Fruit fly (Drosophila melanogaster): ENCODE results near the gene ppan.
A peak's percentile ranks its signal among the peaks of the same experiment; 100 is the strongest.

ppan gene

DNA sequence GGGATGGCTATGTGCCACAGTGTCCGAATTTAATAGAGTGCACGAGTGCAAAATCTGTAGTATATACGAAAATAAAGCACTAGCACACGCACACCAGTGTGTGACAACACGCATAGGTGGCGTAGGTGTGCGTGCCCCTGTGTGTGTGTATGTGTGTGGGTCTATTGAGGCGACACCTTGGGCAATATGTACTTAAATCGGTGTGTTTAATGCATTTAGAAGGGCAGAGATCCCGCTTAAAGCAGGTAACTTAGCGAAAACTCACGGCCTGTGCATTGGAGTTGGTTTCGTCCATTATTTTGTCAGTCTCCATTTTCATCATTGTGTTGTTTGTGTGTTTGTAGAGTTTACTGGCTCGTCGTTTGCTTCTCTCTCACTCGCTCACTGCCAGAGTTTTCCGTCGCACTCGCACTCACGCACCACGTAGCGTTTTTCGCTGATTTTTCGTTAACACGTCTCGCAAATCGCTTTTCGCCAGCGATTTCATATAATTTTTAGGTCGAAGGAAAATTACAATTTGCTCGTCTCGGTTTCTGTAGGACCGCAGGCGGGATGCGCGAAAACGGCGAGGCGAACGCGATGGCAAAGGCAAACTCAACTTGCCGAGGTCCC is 10.7 kb downstream of the ppan start:
- TF ChIP-seq CG1620 (GFP tag; optimal IDR thresholded peaks at IDR 0.05) (no peak), bab1 (GFP tag; optimal IDR thresholded peaks at IDR 0.05) (peak; percentile 7), tj (GFP tag; optimal IDR thresholded peaks at IDR 0.05) (peak; percentile 27)

DNA sequence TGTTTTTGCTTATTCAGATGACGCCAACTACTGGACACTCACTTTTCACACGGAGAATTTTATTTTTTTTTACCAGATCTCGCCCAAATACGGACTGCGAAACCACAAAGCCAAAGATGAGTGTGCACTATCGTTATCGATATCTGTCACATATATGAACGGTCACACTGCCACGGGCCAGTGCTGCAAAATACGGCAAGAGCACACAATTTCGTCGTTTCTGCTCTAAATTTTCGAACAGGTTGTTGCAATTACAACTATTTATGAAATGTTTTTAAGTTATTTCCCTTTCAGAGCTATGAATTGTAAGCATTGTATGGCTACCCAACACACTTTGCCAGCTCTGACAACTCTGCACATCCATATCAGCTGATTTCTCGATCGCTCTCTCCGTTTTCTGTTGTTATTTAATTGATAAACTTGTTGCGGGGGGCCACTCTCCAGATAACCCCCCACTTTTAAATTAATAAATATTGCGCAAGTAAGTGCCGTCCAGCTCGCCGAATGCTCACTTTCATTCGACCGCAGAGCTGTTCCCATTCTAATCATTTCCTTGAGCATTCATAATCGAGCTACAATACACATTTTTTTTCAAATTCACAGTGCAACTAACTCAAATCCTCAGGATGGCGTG is 11.4 kb downstream of the ppan start, which contains the start of the genes slmb and CG5793:
TSS of gene slmb (minus strand) at position 134 of the 634 bp plus-strand sequence.
TSS of gene CG5793 (plus strand) at position 222 of the 634 bp plus-strand sequence.
- TF ChIP-seq CG1620 (GFP tag; optimal IDR thresholded peaks at IDR 0.05) = peak; percentile 71
- peak; percentile 74 for TF ChIP-seq pad (GFP tag; optimal IDR thresholded peaks at IDR 0.05)
- TF ChIP-seq CG12768 (GFP tag; optimal IDR thresholded peaks at IDR 0.05) = peak; percentile 20
- TF ChIP-seq Hr96 (GFP tag; optimal IDR thresholded peaks at IDR 0.05) = no peak
- TF ChIP-seq cic (GFP tag; optimal IDR thresholded peaks at IDR 0.05) = peak; percentile 64
- TF ChIP-seq CG5204 (GFP tag; optimal IDR thresholded peaks at IDR 0.05) = no peak
- TF ChIP-seq CG7045 (GFP tag; optimal IDR thresholded peaks at IDR 0.05) = peak; percentile 24
- TF ChIP-seq Mnt (GFP tag; optimal IDR thresholded peaks at IDR 0.05) = peak; percentile 70
- no peak for TF ChIP-seq toe (GFP tag; optimal IDR thresholded peaks at IDR 0.05)
- TF ChIP-seq CG33017 (tag; optimal IDR thresholded peaks at IDR 0.05) = peak; percentile 45
- TF ChIP-seq bab1 (GFP tag; optimal IDR thresholded peaks at IDR 0.05) = peak; percentile 62
- TF ChIP-seq Crg-1 (GFP tag; optimal IDR thresholded peaks at IDR 0.05) = peak; percentile 86
- peak; percentile 78 for TF ChIP-seq CG7101 (tag; optimal IDR thresholded peaks at IDR 0.05)
- peak; percentile 27 for TF ChIP-seq Clk (GFP tag; optimal IDR thresholded peaks at IDR 0.05)
- TF ChIP-seq cnc (optimal IDR thresholded peaks at IDR 0.05) = peak in 1 of 2 experiments; percentile 87
- no peak for TF ChIP-seq kay (GFP tag; ENCODE audit: borderline replicate concordance)
- peak; percentile 71 for TF ChIP-seq CG11617 (GFP tag; optimal IDR thresholded peaks at IDR 0.05)
- peak; percentile 67 for TF ChIP-seq ovo (GFP tag; optimal IDR thresholded peaks at IDR 0.05)
- peak; percentile 98 for TF ChIP-seq CG14711 (tag; optimal IDR thresholded peaks at IDR 0.05)
- TF ChIP-seq tj (GFP tag; optimal IDR thresholded peaks at IDR 0.05) = peak; percentile 29

DNA sequence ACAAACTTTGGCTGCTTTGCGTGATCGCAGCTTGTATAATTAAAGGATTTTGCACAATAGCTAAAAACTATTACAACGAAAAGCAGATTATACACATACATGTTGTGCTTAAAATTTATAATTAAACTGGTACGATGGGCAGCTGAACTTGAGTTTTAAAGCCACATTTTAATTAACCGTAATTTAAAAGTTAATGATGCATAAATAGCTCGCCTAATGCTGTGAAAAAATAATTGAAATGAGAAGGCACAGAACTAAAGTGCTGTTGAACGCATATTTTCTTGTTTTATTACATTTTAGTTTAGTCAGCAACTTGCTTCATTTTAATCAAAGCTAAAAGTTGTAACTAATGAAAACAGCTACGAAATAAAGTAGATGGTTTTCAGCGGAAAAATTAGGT is 13.6 kb downstream of the ppan start, which contains the start of gene Obp93a:
TSS of gene Obp93a (minus strand) at position 101 of the 400 bp plus-strand sequence.
- TF ChIP-seq Mnt (GFP tag; optimal IDR thresholded peaks at IDR 0.05) = no peak
- TF ChIP-seq tj (GFP tag; optimal IDR thresholded peaks at IDR 0.05) = no peak
- no peak for TF ChIP-seq Hr96 (GFP tag; optimal IDR thresholded peaks at IDR 0.05)
- no peak for TF ChIP-seq CG12768 (GFP tag; optimal IDR thresholded peaks at IDR 0.05)
- TF ChIP-seq cnc (optimal IDR thresholded peaks at IDR 0.05) = no peak
- no peak for TF ChIP-seq CG33017 (tag; optimal IDR thresholded peaks at IDR 0.05)
- no peak for TF ChIP-seq kay (GFP tag; ENCODE audit: borderline replicate concordance)

DNA sequence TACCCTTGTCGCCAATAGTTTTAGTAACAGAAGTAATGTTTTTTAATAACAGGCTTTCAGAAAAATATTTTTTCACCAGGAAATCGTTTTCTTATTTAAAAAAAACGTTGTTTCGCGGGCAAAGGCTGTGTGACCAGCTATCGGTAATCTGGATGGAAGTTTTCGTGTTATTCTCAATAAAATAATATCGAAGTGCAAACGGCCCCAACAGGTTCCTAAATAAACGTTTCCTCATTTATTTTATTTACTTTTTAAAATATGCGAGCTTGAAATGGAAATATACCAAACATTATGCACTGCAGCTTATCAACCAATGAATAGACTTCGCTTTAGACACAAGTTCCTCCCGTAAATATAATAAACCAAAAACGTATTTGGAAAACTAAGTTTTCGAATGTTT is 14.0 kb downstream of the ppan start, which contains the start of gene Ice2:
TSS of gene Ice2 (plus strand) at position 167 of the 400 bp plus-strand sequence.
- TF ChIP-seq CG11617 (GFP tag; optimal IDR thresholded peaks at IDR 0.05) (no peak), bab1 (GFP tag; optimal IDR thresholded peaks at IDR 0.05) (peak; percentile 76)

- no peak for TF ChIP-seq CG1620 (GFP tag; optimal IDR thresholded peaks at IDR 0.05)
- TF ChIP-seq pad (GFP tag; optimal IDR thresholded peaks at IDR 0.05) = no peak
- no peak for TF ChIP-seq Crg-1 (GFP tag; optimal IDR thresholded peaks at IDR 0.05)
- no peak for TF ChIP-seq CG7101 (tag; optimal IDR thresholded peaks at IDR 0.05)
- TF ChIP-seq toe (GFP tag; optimal IDR thresholded peaks at IDR 0.05) = no peak
- TF ChIP-seq CG33017 (tag; optimal IDR thresholded peaks at IDR 0.05) = no peak
- no peak for TF ChIP-seq CG12768 (GFP tag; optimal IDR thresholded peaks at IDR 0.05)
- TF ChIP-seq CG5204 (GFP tag; optimal IDR thresholded peaks at IDR 0.05) = no peak
- TF ChIP-seq Mnt (GFP tag; optimal IDR thresholded peaks at IDR 0.05) = no peak
- no peak for TF ChIP-seq CG11617 (GFP tag; optimal IDR thresholded peaks at IDR 0.05)
- TF ChIP-seq Hr96 (GFP tag; optimal IDR thresholded peaks at IDR 0.05) = no peak
- TF ChIP-seq cnc (optimal IDR thresholded peaks at IDR 0.05) = no peak
- TF ChIP-seq cic (GFP tag; optimal IDR thresholded peaks at IDR 0.05) = no peak
- TF ChIP-seq ovo (GFP tag; optimal IDR thresholded peaks at IDR 0.05) = no peak
- TF ChIP-seq tj (GFP tag; optimal IDR thresholded peaks at IDR 0.05) = no peak
- no peak for TF ChIP-seq bab1 (GFP tag; optimal IDR thresholded peaks at IDR 0.05)
- no peak for TF ChIP-seq CG7045 (GFP tag; optimal IDR thresholded peaks at IDR 0.05)
- TF ChIP-seq CG14711 (tag; optimal IDR thresholded peaks at IDR 0.05) = no peak
- TF ChIP-seq Clk (GFP tag; optimal IDR thresholded peaks at IDR 0.05) = no peak
Observed at dm6 chr3R:21133517-21133916, 17.5 kb downstream of the ppan start, which contains the start of gene Trm7-34. Gene Trm7-34 (minus strand): TSS chr3R:21133881.

- no peak for TF ChIP-seq Mnt (GFP tag; optimal IDR thresholded peaks at IDR 0.05)
- TF ChIP-seq CG7101 (tag; optimal IDR thresholded peaks at IDR 0.05) = peak; percentile 22
- peak; percentile 13 for TF ChIP-seq CG7045 (GFP tag; optimal IDR thresholded peaks at IDR 0.05)
- peak; percentile 26 for TF ChIP-seq pad (GFP tag; optimal IDR thresholded peaks at IDR 0.05)
- no peak for TF ChIP-seq Clk (GFP tag; optimal IDR thresholded peaks at IDR 0.05)
- TF ChIP-seq bab1 (GFP tag; optimal IDR thresholded peaks at IDR 0.05) = peak; percentile 55
- TF ChIP-seq CG5204 (GFP tag; optimal IDR thresholded peaks at IDR 0.05) = no peak
- TF ChIP-seq CG11617 (GFP tag; optimal IDR thresholded peaks at IDR 0.05) = peak; percentile 66
- TF ChIP-seq CG14711 (tag; optimal IDR thresholded peaks at IDR 0.05) = peak; percentile 31
- no peak for TF ChIP-seq CG33017 (tag; optimal IDR thresholded peaks at IDR 0.05)
- TF ChIP-seq tj (GFP tag; optimal IDR thresholded peaks at IDR 0.05) = no peak
- no peak for TF ChIP-seq ovo (GFP tag; optimal IDR thresholded peaks at IDR 0.05)
- no peak for TF ChIP-seq CG12768 (GFP tag; optimal IDR thresholded peaks at IDR 0.05)
- TF ChIP-seq Hr96 (GFP tag; optimal IDR thresholded peaks at IDR 0.05) = no peak
- TF ChIP-seq CG1620 (GFP tag; optimal IDR thresholded peaks at IDR 0.05) = no peak
- TF ChIP-seq cnc (optimal IDR thresholded peaks at IDR 0.05) = no peak
- TF ChIP-seq cic (GFP tag; optimal IDR thresholded peaks at IDR 0.05) = no peak
- no peak for TF ChIP-seq Crg-1 (GFP tag; optimal IDR thresholded peaks at IDR 0.05)
Observed at dm6 chr3R:21133951-21134350, 17.9 kb downstream of the ppan start, which contains the start of gene Usp8. Gene Usp8 (plus strand): TSS chr3R:21134262.
